Fruit fly (Drosophila melanogaster): ENCODE results near the gene RabX4.

Gene RabX4

DNA sequence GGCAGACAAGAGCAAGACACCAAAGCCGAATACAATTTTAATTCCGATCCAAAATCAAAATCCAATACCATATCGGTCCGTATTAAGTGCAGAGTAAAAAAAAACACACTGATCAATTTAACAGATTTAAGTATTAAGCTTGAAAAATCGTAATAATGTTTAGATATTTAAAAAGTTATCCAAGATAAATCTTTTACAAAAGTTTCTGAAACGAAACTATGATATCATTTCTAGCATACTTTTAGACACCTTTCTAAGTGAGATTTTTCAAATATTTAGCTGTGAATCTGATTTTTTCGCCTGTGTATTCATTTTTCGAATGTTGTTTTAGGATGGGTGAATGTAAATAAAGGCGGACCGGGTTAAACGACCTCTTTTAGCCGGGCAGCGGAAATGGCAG lies 51.1 kb downstream of the RabX4 start (continued):
- no peak for TF ChIP-seq CG6276 (GFP tag; optimal IDR thresholded peaks at IDR 0.05)
- TF ChIP-seq CG11902 (GFP tag; optimal IDR thresholded peaks at IDR 0.05): no peak
- TF ChIP-seq CG7368 (GFP tag; optimal IDR thresholded peaks at IDR 0.05): no peak
- TF ChIP-seq CG6792 (GFP tag; optimal IDR thresholded peaks at IDR 0.05): no peak
- TF ChIP-seq CG9139 (GFP tag; optimal IDR thresholded peaks at IDR 0.05): no peak
- no peak for TF ChIP-seq Blimp-1 (GFP tag; optimal IDR thresholded peaks at IDR 0.05)
- no peak for TF ChIP-seq topi (GFP tag; optimal IDR thresholded peaks at IDR 0.05)
- no peak for TF ChIP-seq Gug (GFP tag; IDR thresholded peaks at IDR 0.05)
- TF ChIP-seq CG11762 (GFP tag; optimal IDR thresholded peaks at IDR 0.05; ENCODE audit: insufficient read depth): no peak
- no peak for TF ChIP-seq CG10631 (GFP tag; optimal IDR thresholded peaks at IDR 0.05)
- TF ChIP-seq CG34406 (GFP tag; optimal IDR thresholded peaks at IDR 0.05): no peak
- TF ChIP-seq CG8632 (GFP tag; optimal IDR thresholded peaks at IDR 0.05): no peak
- TF ChIP-seq Eip93F (GFP tag; optimal IDR thresholded peaks at IDR 0.05): no peak
- no peak for TF ChIP-seq CG11294 (GFP tag; IDR thresholded peaks at IDR 0.05)
- TF ChIP-seq CG6808 (GFP tag; optimal IDR thresholded peaks at IDR 0.05): no peak
- no peak for TF ChIP-seq Met (GFP tag; optimal IDR thresholded peaks at IDR 0.05)

All from whole organism, prepupa.